Fruit fly (Drosophila melanogaster) whole organism, larva: ENCODE results near the gene CG18749.

Experiments
- noc ChIP-seq: fragments of 200-800 bp; sonication (Bioruptor generic); optimal IDR thresholded peaks from 3 replicates; lab custom pipeline; 2019; ENCODE audit warnings: missing biosample characterization, mild to moderate bottlenecking, missing genetic modification characterization, moderate library complexity

Gene CG18749

dm6 chr3R:8243720-8244119, at the start of gene CG18749, which contains the start of the genes CG9636 and CG33722:
CG18749 (plus strand) TSS chr3R:8244055.
CG9636 (minus strand) TSS chr3R:8243792.
CG33722 (plus strand) TSS chr3R:8244055.
- peak; percentile 74 for TF ChIP-seq noc (tag; lab: Kevin White, UChicago)

- no peak for TF ChIP-seq noc (tag; lab: Kevin White, UChicago)
Measured at dm6 chr3R:8195049-8195448, 48.8 kb upstream of the CG18749 start.

DNA sequence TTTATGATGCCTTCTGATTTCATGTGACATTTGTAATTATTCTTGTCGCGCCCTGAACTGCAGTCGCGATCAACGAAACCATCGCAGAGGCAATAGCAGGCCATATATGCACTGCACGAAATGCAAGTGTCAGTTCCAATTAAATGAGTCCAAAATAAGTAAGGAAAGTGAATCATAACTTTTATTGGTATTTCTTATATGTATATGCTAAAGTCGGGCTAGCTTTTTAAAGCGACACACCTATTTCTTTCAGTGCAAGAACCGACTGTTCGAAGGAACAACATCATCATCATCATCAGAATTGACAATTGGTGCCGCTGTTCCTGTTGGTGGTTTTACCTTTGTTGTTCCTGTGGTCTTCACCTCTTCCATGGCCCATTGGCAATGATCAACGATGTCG, 46.7 kb upstream of the CG18749 start:
- TF ChIP-seq noc (tag; lab: Kevin White, UChicago) = no peak

DNA sequence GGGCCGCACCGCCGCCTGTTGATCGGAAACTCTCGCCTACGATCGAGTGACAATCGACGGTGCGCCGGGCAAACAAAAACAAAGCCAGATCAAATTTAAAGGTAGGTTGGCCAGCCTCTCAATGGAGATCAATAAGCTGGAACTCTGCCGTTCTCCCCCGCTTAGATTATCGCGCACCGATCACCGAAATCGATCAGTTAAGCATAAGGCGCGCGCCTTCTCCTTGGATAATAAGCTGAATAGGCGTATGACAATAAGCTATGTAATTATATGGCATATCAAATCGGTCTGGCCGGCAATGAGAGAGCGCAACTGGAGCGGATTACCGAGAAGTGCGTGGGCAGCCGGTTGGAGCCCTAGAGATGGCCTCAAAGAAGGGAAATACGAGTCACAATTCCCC, 45.5 kb upstream of the CG18749 start:
- TF ChIP-seq noc (tag; lab: Kevin White, UChicago) = no peak

- TF ChIP-seq noc (tag; lab: Kevin White, UChicago) = no peak
Measured at dm6 chr3R:8203367-8203766, 40.5 kb upstream of the CG18749 start.

- TF ChIP-seq noc (tag; lab: Kevin White, UChicago) = no peak
Measured at dm6 chr3R:8204730-8205129, 39.1 kb upstream of the CG18749 start, which contains the start of gene CheA84a. CheA84a (minus strand) TSS chr3R:8204830.

dm6 chr3R:8205292-8205893, 38.5 kb upstream of the CG18749 start:
- no peak for TF ChIP-seq noc (tag; lab: Kevin White, UChicago)

DNA sequence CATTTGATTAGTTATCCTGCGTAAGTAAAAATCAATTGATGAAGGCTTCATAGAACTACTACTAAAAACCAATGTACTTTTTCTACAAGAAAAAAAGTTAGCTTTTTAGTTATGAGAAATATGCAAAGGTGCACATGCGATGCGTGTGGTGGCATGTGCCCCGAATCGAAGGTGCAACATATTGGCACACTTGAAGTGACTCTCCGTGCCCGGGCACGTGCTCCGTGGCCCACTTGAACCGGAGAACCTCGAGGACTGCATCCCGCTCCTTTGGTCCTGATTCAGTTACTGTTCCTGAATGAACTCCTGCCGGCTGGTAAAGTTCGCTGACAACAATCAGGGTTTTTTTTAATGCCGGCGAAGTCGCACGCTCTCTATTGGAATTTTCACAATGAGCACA, 37.8 kb upstream of the CG18749 start:
- no peak for TF ChIP-seq noc (tag; lab: Kevin White, UChicago)

dm6 chr3R:8206628-8207275, 37.1 kb upstream of the CG18749 start:
- TF ChIP-seq noc (tag; lab: Kevin White, UChicago) = peak; percentile 85

DNA sequence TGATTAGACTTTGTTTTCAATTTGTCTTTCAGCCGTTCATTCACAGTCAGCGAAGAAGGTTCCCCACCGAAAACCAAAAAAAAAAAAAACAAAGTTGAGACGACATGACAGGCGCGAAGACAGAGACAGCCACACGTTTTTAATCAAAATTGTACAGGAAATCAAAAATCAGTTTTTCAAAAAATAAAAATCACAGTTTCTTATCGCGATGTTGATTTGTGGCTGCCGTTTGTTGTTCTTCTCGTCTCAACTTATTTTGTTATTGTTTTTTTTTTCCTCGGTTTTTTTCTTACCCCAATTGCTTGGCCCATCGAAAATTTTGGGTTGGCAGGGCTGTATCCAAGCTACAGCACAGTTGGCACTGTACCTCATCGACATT, 36.6 kb upstream of the CG18749 start:
- TF ChIP-seq noc (tag; lab: Kevin White, UChicago) = no peak

DNA sequence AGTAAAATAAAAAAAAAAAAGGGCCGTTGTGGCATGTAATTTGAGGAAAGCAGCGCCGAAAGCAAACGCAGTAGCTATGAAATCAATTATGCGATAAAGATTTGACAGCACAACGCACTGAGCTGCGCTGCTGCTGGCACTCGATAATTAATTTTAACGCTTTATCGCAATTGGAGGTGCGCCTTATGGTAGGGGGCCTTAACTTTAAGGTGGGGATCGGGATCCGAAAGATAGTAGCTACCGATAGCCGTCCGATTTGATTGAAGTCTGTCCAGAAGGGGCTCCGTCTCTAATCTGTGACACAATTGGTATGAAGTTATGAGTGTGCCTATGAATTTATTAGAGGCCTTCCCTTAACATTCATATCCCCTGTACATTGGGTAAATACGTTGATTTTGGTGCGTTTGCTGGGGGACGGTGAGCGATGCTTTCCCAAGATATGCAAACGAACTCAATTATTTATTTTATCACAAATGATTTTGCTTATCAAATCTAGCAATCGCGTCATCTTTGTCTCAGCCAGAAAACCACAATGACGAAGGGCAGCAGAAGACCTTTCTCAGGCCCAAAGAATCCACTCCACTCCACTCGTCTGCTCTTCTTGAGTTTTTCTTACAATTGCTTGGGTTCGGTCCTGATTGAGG, 35.4 kb upstream of the CG18749 start:
- peak; percentile 42 for TF ChIP-seq noc (tag; lab: Kevin White, UChicago)

dm6 chr3R:8210837-8211488, 32.9 kb upstream of the CG18749 start:
- no peak for TF ChIP-seq noc (tag; lab: Kevin White, UChicago)

- TF ChIP-seq noc (tag; lab: Kevin White, UChicago) = no peak
Measured at dm6 chr3R:8212594-8212993, 31.3 kb upstream of the CG18749 start.

DNA sequence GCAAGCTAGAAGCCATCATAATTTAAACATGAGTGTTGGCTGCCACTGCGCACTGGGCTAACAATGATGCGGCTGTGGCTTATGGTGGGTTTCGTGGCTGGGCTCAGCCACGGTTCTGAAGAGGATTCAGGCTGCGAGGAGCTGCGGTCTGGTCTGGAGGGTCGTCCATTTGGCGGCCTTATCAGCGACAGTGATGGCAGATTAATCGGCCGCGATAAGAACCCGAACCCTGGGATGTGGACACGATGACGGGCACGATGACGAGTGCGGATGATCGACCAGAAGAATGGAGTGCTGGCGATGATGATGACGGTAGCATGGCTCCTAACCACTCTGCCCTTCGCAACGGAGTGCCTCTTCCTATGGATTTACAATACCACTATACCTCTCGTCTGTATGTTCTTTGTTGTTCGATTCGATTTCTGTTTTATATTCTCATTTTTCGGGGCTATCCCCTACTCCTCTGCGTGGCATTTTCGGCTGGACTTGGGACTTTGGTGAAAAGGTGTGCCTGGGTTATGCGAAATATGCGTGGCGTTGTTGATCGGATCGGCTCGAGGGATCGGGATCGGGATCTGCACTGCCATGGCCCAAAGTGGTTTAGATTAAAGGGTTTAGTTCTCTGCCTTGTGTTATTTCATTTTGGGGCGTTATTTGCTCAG, 28.2 kb upstream of the CG18749 start:
- TF ChIP-seq noc (tag; lab: Kevin White, UChicago) = no peak

dm6 chr3R:8217727-8218126, 26.1 kb upstream of the CG18749 start, which contains the start of gene CG7800:
CG7800 (plus strand) TSS chr3R:8217957.
- no peak for TF ChIP-seq noc (tag; lab: Kevin White, UChicago)

DNA sequence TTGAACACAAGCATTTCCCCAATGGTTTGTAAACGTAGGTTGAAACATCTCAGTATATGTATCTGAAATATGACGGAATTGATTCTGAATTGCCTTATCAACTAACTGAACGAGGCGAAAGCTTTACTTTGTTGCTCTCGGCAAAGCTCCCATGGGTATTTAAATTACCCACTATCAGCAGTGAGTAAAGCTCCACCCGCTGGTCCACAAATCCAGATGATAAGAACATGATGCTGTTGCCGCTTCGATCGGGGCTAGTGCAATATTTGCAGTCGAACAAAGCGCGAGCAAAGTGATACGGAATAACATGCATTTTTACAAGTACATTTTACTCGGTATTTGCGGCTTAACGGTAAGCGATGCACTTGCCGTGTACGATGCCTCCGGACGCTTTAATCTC, 24.0 kb upstream of the CG18749 start, which contains the start of gene CG18249:
TSS of gene CG18249 (plus strand) at position 256 of the 400 bp plus-strand sequence.
- no peak for TF ChIP-seq noc (tag; lab: Kevin White, UChicago)
